Worm (Caenorhabditis elegans) whole organism, L4 larva: ENCODE results near the gene Y37D8A.16.

Experiments
- ctbp-1 ChIP-seq: fragments of 200-800 bp; sonication (Bioruptor generic); IDR thresholded peaks from 2 replicates; pipeline ENCODE4 v1.3.6; 2022; ENCODE audit warnings: missing genetic modification reagents, missing genetic modification characterization, missing compliant biosample characterization
- egl-27 ChIP-seq: sonication (generic microtip); optimal IDR thresholded peaks from 3 replicates; lab custom pipeline; 2017; ENCODE audit warnings: missing biosample characterization, missing genetic modification reagents, missing genetic modification characterization
- fkh-10 ChIP-seq: fragments of 150-350 bp; optimal IDR thresholded peaks from 2 replicates; lab custom pipeline; 2014; ENCODE audit warnings: missing biosample characterization, missing genetic modification reagents, missing genetic modification characterization
- lin-15B ChIP-seq: fragments of 150-350 bp; sonication (generic microtip); optimal IDR thresholded peaks from 3 replicates; lab custom pipeline; 2014; ENCODE audit warnings: missing biosample characterization, missing genetic modification characterization
- lin-39 ChIP-seq: fragments of 150-350 bp; optimal IDR thresholded peaks from 2 replicates; lab custom pipeline; 2014; ENCODE audit warnings: missing biosample characterization, missing genetic modification reagents, missing genetic modification characterization
- skn-1 ChIP-seq: fragments of 150-350 bp; optimal IDR thresholded peaks from 2 replicates; lab custom pipeline; 2014; ENCODE audit warnings: missing biosample characterization, missing genetic modification characterization
- snpc-1.2 ChIP-seq: fragments of 200-800 bp; sonication (Bioruptor generic); IDR thresholded peaks from 2 replicates; pipeline ENCODE4 v1.3.6; 2022; ENCODE audit warnings: missing genetic modification reagents, missing genetic modification characterization, missing compliant biosample characterization

DNA sequence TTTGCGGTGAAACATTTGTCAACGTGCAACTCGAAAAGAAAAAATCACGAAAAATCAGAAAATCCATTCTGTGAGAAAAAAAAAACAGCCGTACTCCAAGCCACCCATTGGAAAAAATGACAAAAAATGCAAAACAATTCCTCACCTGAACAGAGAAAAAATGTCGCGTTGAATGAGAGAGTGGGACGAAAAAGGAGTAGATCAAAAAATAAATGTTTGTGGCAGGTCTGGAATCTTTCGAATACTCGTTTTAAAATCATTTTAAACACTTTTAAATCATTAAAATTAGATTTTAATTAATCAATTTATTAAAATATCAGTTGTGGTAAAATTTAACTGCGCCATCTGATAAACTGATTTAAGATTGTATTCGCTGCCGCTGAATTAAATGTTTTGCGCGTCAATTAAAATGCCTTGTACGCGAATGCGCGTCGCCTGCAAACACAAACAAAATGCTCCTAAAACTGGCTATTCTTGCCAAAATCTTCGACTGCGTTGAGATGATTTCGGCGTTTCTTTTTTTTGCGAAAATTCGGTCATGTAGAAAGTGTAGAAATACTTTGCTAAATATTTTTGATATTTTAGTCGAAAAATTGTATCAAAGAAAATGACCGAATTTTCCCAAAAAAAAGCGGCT is 48.3 kb downstream of the Y37D8A.16 start, which contains the start of gene Y37D8A.6:
- TF ChIP-seq lin-15B (tag; lab: Kevin White, UChicago): no peak
- no peak for TF ChIP-seq snpc-1.2 (GFP tag; lab: Robert Waterston, UW)
- TF ChIP-seq skn-1 (tag; lab: Kevin White, UChicago): no peak
- TF ChIP-seq egl-27 (tag; lab: Kevin White, UChicago): no peak
- TF ChIP-seq ctbp-1 (GFP tag; lab: Robert Waterston, UW): no peak
- TF ChIP-seq lin-39 (tag; lab: Kevin White, UChicago): no peak
- no peak for TF ChIP-seq fkh-10 (GFP tag; lab: Kevin White, UChicago)
